Worm (Caenorhabditis elegans) whole organism, L2 larva: ENCODE data around the gene xbx-3.

ENCODE experiments used
- F13H6.1 ChIP-seq: sonication (generic microtip); optimal IDR thresholded peaks from 2 replicates; lab custom pipeline; 2016; ENCODE audit warnings: missing genetic modification characterization, missing compliant biosample characterization
- R02D3.7 ChIP-seq: fragments of 150-350 bp; optimal IDR thresholded peaks from 2 replicates; lab custom pipeline; 2014; ENCODE audit warnings: missing biosample characterization, missing genetic modification characterization
- ceh-82 ChIP-seq: fragments of 150-350 bp; optimal IDR thresholded peaks from 2 replicates; lab custom pipeline; 2014; ENCODE audit warnings: missing biosample characterization, missing genetic modification characterization
- dmd-4 ChIP-seq: sonication (generic microtip); optimal IDR thresholded peaks from 2 replicates; lab custom pipeline; 2017; ENCODE audit warnings: missing biosample characterization, missing genetic modification characterization
- lsy-2 ChIP-seq, 2 experiments: fragments of 150-350 bp in 1 of 2; sonication (generic microtip) in 1 of 2; optimal IDR thresholded peaks; 2 replicates each; lab custom pipeline; 2014 to 2017; ENCODE audit warnings: missing biosample characterization in 2 of 2, missing genetic modification characterization in 2 of 2
- mdl-1 ChIP-seq, 2 experiments: fragments of 150-350 bp in 1 of 2; sonication (generic microtip) in 1 of 2; optimal IDR thresholded peaks; 2 replicates each; lab custom pipeline; 2017; ENCODE audit warnings: missing biosample characterization in 2 of 2, missing genetic modification characterization in 2 of 2
- nhr-6 ChIP-seq: fragments of 150-350 bp; optimal IDR thresholded peaks from 2 replicates; lab custom pipeline; 2014; ENCODE audit warnings: missing biosample characterization, missing genetic modification characterization
- peb-1 ChIP-seq: fragments of 150-350 bp; optimal IDR thresholded peaks from 2 replicates; lab custom pipeline; 2014; ENCODE audit warnings: missing biosample characterization, missing genetic modification characterization
- skn-1 ChIP-seq: sonication (generic microtip); optimal IDR thresholded peaks from 2 replicates; lab custom pipeline; 2017; ENCODE audit warnings: missing biosample characterization, missing genetic modification characterization
- snpc-4 ChIP-seq: fragments of 150-350 bp; optimal IDR thresholded peaks from 2 replicates; lab custom pipeline; 2014; ENCODE audit warnings: missing biosample characterization, missing genetic modification characterization
- ztf-4 ChIP-seq: fragments of 150-350 bp; optimal IDR thresholded peaks from 2 replicates; lab custom pipeline; 2014; ENCODE audit warnings: missing biosample characterization, missing genetic modification characterization

ce11 chrIII:10040013-10040412 lies 4.3 kb downstream of the xbx-3 start, which contains the start of gene T16G12.7:
- TF ChIP-seq F13H6.1 (no peak), dmd-4 (no peak), skn-1 (tag; lab: Kevin White, UChicago) (no peak), mdl-1 (tag; optimal IDR thresholded peaks at IDR 0.05; lab: Kevin White, UChicago) (no peak), ztf-4 (tag; lab: Kevin White, UChicago) (no peak), lsy-2 (tag; optimal IDR thresholded peaks at IDR 0.05; lab: Kevin White, UChicago) (no peak), nhr-6 (tag; lab: Kevin White, UChicago) (no peak), R02D3.7 (no peak), ceh-82 (tag; lab: Kevin White, UChicago) (no peak), peb-1 (no peak), snpc-4 (no peak)
